Worm (Caenorhabditis elegans): ENCODE results near the gene C27H6.9.

ce11 chrV:9984821-9985220 is 2.2 kb downstream of the C27H6.9 start:
- TF ChIP-seq mdl-1 (tag; optimal IDR thresholded peaks at IDR 0.05) = no peak
- TF ChIP-seq ZK546.5 (tag; optimal IDR thresholded peaks at IDR 0.05) = no peak

Data from whole organism, L3 larva.